Fruit fly (Drosophila melanogaster): Measurements from ENCODE around the gene Fdx2.

Gene Fdx2

DNA sequence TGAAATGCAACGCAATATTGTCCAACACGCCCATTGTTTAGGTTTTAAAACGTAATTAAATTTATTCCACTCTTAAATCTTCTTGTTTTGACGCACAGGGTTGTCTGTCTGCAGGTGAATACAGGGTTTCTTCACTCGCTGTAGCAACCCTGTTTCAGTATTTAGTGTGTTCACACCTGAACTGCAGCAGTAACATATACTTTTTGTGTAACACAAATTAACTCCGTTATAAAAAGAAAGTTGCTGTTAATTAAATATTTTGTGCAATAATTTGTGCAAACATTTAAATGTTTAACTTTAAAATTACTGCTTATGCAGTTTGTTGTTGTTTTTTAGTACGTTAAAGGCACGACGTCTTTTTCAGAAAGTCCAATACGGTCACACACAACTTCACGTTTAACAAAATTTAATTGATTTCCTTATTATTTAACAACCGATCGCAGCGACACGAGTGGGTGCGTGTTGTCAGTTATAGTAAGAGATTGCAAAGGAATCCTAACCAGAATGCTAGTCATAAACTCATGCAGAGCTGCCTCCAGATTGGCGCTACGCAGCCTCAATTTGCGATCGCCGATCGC is at the start of gene Fdx2, which contains the start of gene CG15012 (continued):
- TF ChIP-seq CG4328 (GFP tag; optimal IDR thresholded peaks at IDR 0.05) = no peak
- TF ChIP-seq ab (GFP tag; optimal IDR thresholded peaks at IDR 0.05) = no peak
- no peak for TF ChIP-seq Ravus (GFP tag; IDR thresholded peaks at IDR 0.05)
- no peak for TF ChIP-seq lov (optimal IDR thresholded peaks at IDR 0.05)
- no peak for TF ChIP-seq lov (GFP tag; IDR thresholded peaks at IDR 0.05)
- TF ChIP-seq fd102C (GFP tag; optimal IDR thresholded peaks at IDR 0.05) = no peak
- no peak for TF ChIP-seq org-1 (GFP tag; optimal IDR thresholded peaks at IDR 0.05)
- TF ChIP-seq kay (GFP tag; optimal IDR thresholded peaks at IDR 0.05) = peak; percentile 28
- peak; percentile 97 for TF ChIP-seq stwl (tag; optimal IDR thresholded peaks at IDR 0.05)
- peak; percentile 61 for TF ChIP-seq zen (tag; optimal IDR thresholded peaks at IDR 0.05)
- TF ChIP-seq D (optimal IDR thresholded peaks at IDR 0.05) = no peak
- no peak for TF ChIP-seq D (GFP tag; optimal IDR thresholded peaks at IDR 0.05)
- TF ChIP-seq CG3847 (GFP tag; IDR thresholded peaks at IDR 0.05) = peak; percentile 43
- TF ChIP-seq Optix (GFP tag; IDR thresholded peaks at IDR 0.05) = no peak
- peak; percentile 59 for TF ChIP-seq vvl (GFP tag; IDR thresholded peaks at IDR 0.05)
- TF ChIP-seq CG17802 (tag; optimal IDR thresholded peaks at IDR 0.05) = peak; percentile 88
- TF ChIP-seq CG10979 (tag; optimal IDR thresholded peaks at IDR 0.05) = no peak
- peak; percentile 57 for TF ChIP-seq CG12391 (tag; optimal IDR thresholded peaks at IDR 0.05)
- no peak for TF ChIP-seq CG11247 (GFP tag; IDR thresholded peaks at IDR 0.05)
- TF ChIP-seq YL-1 (GFP tag; optimal IDR thresholded peaks at IDR 0.05) = peak; percentile 93
- no peak for TF ChIP-seq h (optimal IDR thresholded peaks at IDR 0.05)
- 0 out of 2 replicates have a peak, but pooled peaks have one; percentile 6 for TF ChIP-seq Ptx1 (GFP tag; IDR thresholded peaks at IDR 0.05)
- no peak for TF ChIP-seq peb (GFP tag; IDR thresholded peaks at IDR 0.05)
- TF ChIP-seq ap (GFP tag; IDR thresholded peaks at IDR 0.05) = no peak
- TF ChIP-seq CG7556 (GFP tag; optimal IDR thresholded peaks at IDR 0.05) = no peak
- TF ChIP-seq knrl (GFP tag; IDR thresholded peaks at IDR 0.05; ENCODE audit: partially characterized antibody) = peak; percentile 61; the same call in 2 of the 3 replicates
- TF ChIP-seq crol (GFP tag; IDR thresholded peaks at IDR 0.05) = no peak
- peak; percentile 19 for TF ChIP-seq Nf-YC (tag; optimal IDR thresholded peaks at IDR 0.05)
- no peak for TF ChIP-seq CkIIα-i1 (GFP tag; IDR thresholded peaks at IDR 0.05)
- no peak for TF ChIP-seq CG6854 (GFP tag; optimal IDR thresholded peaks at IDR 0.05)
- no peak for TF ChIP-seq Dfd (GFP tag; optimal IDR thresholded peaks at IDR 0.05)
- 0 out of 2 replicates have a peak, but pooled peaks have one; percentile 23 for TF ChIP-seq Rfx (GFP tag; IDR thresholded peaks at IDR 0.05)
- TF ChIP-seq CG3995 (GFP tag; optimal IDR thresholded peaks at IDR 0.05) = peak; percentile 44
- no peak for TF ChIP-seq croc (GFP tag; conservative IDR thresholded peaks at IDR 0.05)
- peak; percentile 21 for TF ChIP-seq CG15696 (tag; optimal IDR thresholded peaks at IDR 0.05)
- no peak for TF ChIP-seq CG15011 (GFP tag; optimal IDR thresholded peaks at IDR 0.05)
- TF ChIP-seq CG4424 (GFP tag; optimal IDR thresholded peaks at IDR 0.05) = peak; percentile 52
- peak; percentile 92 for TF ChIP-seq MBD-R2 (GFP tag; IDR thresholded peaks at IDR 0.05)
- no peak for TF ChIP-seq Dip2 (GFP tag; IDR thresholded peaks at IDR 0.05)
- TF ChIP-seq CG14667 (GFP tag; IDR thresholded peaks at IDR 0.05) = no peak
- TF ChIP-seq az2 (GFP tag; optimal IDR thresholded peaks at IDR 0.05) = no peak
- no peak for TF ChIP-seq Stat92E (GFP tag; optimal IDR thresholded peaks at IDR 0.05)
- TF ChIP-seq CG10321 (GFP tag; IDR thresholded peaks at IDR 0.05) = no peak
- TF ChIP-seq CG6765 (GFP tag; optimal IDR thresholded peaks at IDR 0.05) = no peak
- TF ChIP-seq Gug (GFP tag; IDR thresholded peaks at IDR 0.05) = no peak
- TF ChIP-seq CG6813 (GFP tag; optimal IDR thresholded peaks at IDR 0.05) = no peak
- no peak for TF ChIP-seq otp (GFP tag; IDR thresholded peaks at IDR 0.05)
- no peak for TF ChIP-seq CG7786 (GFP tag; optimal IDR thresholded peaks at IDR 0.05)
- no peak for TF ChIP-seq CG6254 (GFP tag; optimal IDR thresholded peaks at IDR 0.05)
- no peak for TF ChIP-seq nom (GFP tag; optimal IDR thresholded peaks at IDR 0.05)
- TF ChIP-seq sens-2 (GFP tag; IDR thresholded peaks at IDR 0.05) = no peak
- TF ChIP-seq cas (GFP tag; IDR thresholded peaks at IDR 0.05) = no peak
